Worm (Caenorhabditis elegans) whole organism, midembryonic: ENCODE data around the gene ZC477.7.

Experiments used
- T22C8.4 ChIP-seq: fragments of 200-800 bp; sonication (Bioruptor generic); IDR thresholded peaks from 2 replicates; pipeline ENCODE4 v1.3.6; 2022; ENCODE audit warnings: missing genetic modification characterization, missing compliant biosample characterization
- cog-1 ChIP-seq: sonication (generic microtip); optimal IDR thresholded peaks from 2 replicates; lab custom pipeline; 2016; ENCODE audit warnings: missing genetic modification characterization, missing compliant biosample characterization
- med-1 ChIP-seq: sonication (generic microtip); optimal IDR thresholded peaks from 2 replicates; lab custom pipeline; 2017; ENCODE audit warnings: missing genetic modification characterization, mild to moderate bottlenecking, missing compliant biosample characterization, antibody characterized with exemption, missing genetic modification reagents; ENCODE audit not compliant: insufficient read depth
- tab-1 ChIP-seq: fragments of 200-800 bp; sonication (Bioruptor generic); IDR thresholded peaks from 2 replicates; pipeline ENCODE4 v1.3.6; 2022; ENCODE audit warnings: missing genetic modification characterization, missing compliant biosample characterization
- ztf-29 ChIP-seq: fragments of 200-800 bp; sonication (Bioruptor generic); IDR thresholded peaks from 2 replicates; pipeline ENCODE4 v1.3.6; 2022; ENCODE audit warnings: missing genetic modification reagents, missing genetic modification characterization, missing compliant biosample characterization

DNA sequence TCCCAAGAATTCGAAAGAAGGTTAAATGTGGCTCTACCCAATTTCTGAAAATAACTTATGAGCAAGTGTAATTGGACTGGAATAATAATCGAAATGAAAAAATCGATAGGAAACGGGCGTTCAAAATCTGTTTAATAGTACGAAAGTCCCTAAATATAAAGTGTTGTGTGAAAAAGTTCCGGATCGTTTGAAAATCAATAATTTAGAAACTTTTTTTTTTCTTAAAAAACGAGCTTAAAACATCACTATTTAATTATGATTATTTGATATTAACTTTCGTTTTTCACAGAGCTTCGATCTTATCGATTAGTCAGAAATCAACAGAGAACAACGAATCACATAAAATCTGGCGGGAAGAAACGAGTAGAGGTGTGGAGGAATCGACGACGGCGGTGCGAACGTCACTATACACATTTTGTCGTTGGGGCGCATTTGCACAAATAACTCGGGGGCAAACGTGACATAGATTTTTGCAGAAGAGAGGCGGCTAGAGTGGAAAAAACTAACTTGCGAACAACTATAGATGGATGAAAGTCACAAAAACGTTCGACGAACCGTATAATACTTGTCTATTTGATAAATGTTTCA, 33.5 kb upstream of the ZC477.7 start, which contains the start of gene hecd-1:
- TF ChIP-seq T22C8.4 (GFP tag; lab: Robert Waterston, UW), result no peak
- no peak for TF ChIP-seq med-1 (GFP tag; lab: Kevin White, UChicago)
- TF ChIP-seq ztf-29 (GFP tag; lab: Robert Waterston, UW), result no peak
- TF ChIP-seq tab-1, result no peak
- no peak for TF ChIP-seq cog-1
